Worm (Caenorhabditis elegans): ENCODE measurements around the gene sulp-5.

DNA sequence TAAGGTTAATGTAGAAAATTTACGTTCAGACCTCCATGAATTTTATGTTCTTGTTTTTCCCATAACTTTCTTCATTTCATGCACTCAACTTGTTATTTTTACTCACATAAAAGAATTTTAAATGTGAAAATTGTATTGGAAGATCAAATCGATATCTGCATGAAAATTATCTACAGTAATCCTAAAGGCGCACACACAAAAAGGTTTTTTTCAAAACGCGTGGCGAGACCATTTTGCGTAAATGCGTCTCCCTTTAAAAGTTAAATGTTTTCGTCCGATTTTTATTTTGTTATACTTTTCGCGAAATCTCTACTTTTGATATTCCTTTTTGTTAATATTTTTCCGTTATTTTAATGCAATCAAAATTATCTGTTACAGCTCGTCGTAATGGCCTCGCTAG, 37.4 kb downstream of the sulp-5 start, which contains the start of gene R31.2:
- TF ChIP-seq dve-1 (tag; optimal IDR thresholded peaks at IDR 0.05) (no peak), mec-3 (tag; optimal IDR thresholded peaks at IDR 0.05; ENCODE audit: borderline replicate concordance) (no peak), unc-55 (GFP tag; optimal IDR thresholded peaks at IDR 0.05) (no peak), rnt-1 (tag; optimal IDR thresholded peaks at IDR 0.05) (no peak), C38D4.7 (GFP tag; optimal IDR thresholded peaks at IDR 0.05) (no peak), zip-5 (tag; optimal IDR thresholded peaks at IDR 0.05) (no peak), ama-1 (optimal IDR thresholded peaks at IDR 0.05) (no peak), Y22D7AL.16 (tag; optimal IDR thresholded peaks at IDR 0.05) (no peak), tbx-7 (tag; optimal IDR thresholded peaks at IDR 0.05) (no peak), pat-9 (tag; optimal IDR thresholded peaks at IDR 0.05) (no peak), ceh-24 (tag; optimal IDR thresholded peaks at IDR 0.05) (no peak), che-1 (tag; optimal IDR thresholded peaks at IDR 0.05) (no peak)

Measured in whole organism, late embryonic.